Fruit fly (Drosophila melanogaster) S2 (cell line): ENCODE results near the gene CG31406.
"Not testable (repeated sequence)": the region's sequence is repeated elsewhere in the genome, so short reads cannot be mapped to it uniquely, and the experiment has no call there.

Experiments
- CG8478 ChIP-seq: fragments of >200 bp; optimal IDR thresholded peaks from 2 replicates; lab custom pipeline; 2018
- CTCF ChIP-seq, 2 experiments: fragments of >200 bp; optimal IDR thresholded peaks; 2 replicates each; lab custom pipeline; 2018

dm6 chr3R:10340649-10341048 lies 7.9 kb upstream of the CG31406 start, which contains the start of gene CG18545:
- not testable (repeated sequence) for TF ChIP-seq CTCF (optimal IDR thresholded peaks at IDR 0.05; lab: Kevin White, UChicago); CG8478 (lab: Kevin White, UChicago)
